Fruit fly (Drosophila melanogaster): ENCODE data around the gene pad.

Gene pad

DNA sequence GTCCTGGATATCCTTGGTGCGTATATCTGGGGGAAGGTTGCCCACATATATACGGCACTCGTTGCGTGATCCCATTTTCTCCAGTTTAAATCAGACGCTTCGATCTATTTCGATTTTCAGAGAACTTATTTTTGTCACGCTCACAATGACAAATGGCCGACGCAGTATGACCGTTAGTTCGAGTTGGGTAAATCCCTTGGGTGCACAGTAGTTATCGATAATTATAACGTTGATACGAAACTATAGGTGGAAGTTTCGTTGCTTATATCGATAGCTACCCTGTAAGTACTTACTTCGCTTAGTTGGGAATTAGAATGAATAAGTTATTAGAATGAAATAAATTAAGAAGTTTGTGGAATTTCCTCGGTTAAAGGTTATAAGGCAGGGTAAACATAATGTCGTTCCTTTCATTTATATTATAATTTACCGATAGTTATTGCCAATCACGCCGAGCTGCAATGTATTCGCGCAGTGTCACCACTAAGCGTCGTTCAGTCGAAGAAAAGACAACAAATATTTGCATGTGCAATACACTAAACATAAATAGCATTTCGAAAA is at the start of gene pad, which contains the start of gene SF2:
pad (plus strand) TSS at position 502 of the 558 bp plus-strand sequence.
SF2 (minus strand) TSS at position 172 of the 558 bp plus-strand sequence.
- no peak for TF ChIP-seq bigmax (GFP tag; optimal IDR thresholded peaks at IDR 0.05)
- TF ChIP-seq sens-2 (GFP tag; IDR thresholded peaks at IDR 0.05): peak; percentile 46; the same call in 1 of the 2 replicates
- no peak for TF ChIP-seq pan (optimal IDR thresholded peaks at IDR 0.05)
- peak in 1 of 2 experiments; percentile 69 for TF ChIP-seq pan (GFP tag; optimal IDR thresholded peaks at IDR 0.05 in 1 of 2, IDR thresholded peaks at IDR 0.05 in 1 of 2)
- peak; percentile 89 for TF ChIP-seq CG9797 (GFP tag; optimal IDR thresholded peaks at IDR 0.05)
- peak; percentile 65 for TF ChIP-seq fd3F (GFP tag; optimal IDR thresholded peaks at IDR 0.05)
- no peak for TF ChIP-seq TFAM (GFP tag; optimal IDR thresholded peaks at IDR 0.05)
- no peak for TF ChIP-seq gt (GFP tag; IDR thresholded peaks at IDR 0.05)
- peak; percentile 53 for TF ChIP-seq CG32772 (GFP tag; IDR thresholded peaks at IDR 0.05)
- TF ChIP-seq CG2199 (GFP tag; IDR thresholded peaks at IDR 0.05): no peak
- TF ChIP-seq pzg (GFP tag; optimal IDR thresholded peaks at IDR 0.05): peak; percentile 82
- TF ChIP-seq Mrtf (GFP tag; IDR thresholded peaks at IDR 0.05): no peak; the same call in 2 of the 3 replicates
- TF ChIP-seq CG10321 (GFP tag; IDR thresholded peaks at IDR 0.05): no peak
- no peak for TF ChIP-seq CG3726 (GFP tag; IDR thresholded peaks at IDR 0.05)
- peak; percentile 79 for TF ChIP-seq bbx (GFP tag; IDR thresholded peaks at IDR 0.05; ENCODE audit: partially characterized antibody)
- peak; percentile 42 for TF ChIP-seq Rx (GFP tag; IDR thresholded peaks at IDR 0.05)
- TF ChIP-seq cato (GFP tag; optimal IDR thresholded peaks at IDR 0.05; ENCODE audit: borderline replicate concordance): peak; percentile 46
- TF ChIP-seq sima (GFP tag; optimal IDR thresholded peaks at IDR 0.05): peak; percentile 42
- TF ChIP-seq CG8388 (GFP tag; optimal IDR thresholded peaks at IDR 0.05): peak; percentile 45
- peak; percentile 74 for TF ChIP-seq Hr3 (GFP tag; optimal IDR thresholded peaks at IDR 0.05)
- TF ChIP-seq CG7745 (tag; optimal IDR thresholded peaks at IDR 0.05): no peak
- TF ChIP-seq chinmo (GFP tag; IDR thresholded peaks at IDR 0.05; ENCODE audit: partially characterized antibody): peak; percentile 94
- peak; percentile 79 for TF ChIP-seq lab (GFP tag; optimal IDR thresholded peaks at IDR 0.05)
- 0 out of 2 replicates have a peak, but pooled peaks have one; percentile 50 for TF ChIP-seq sim (GFP tag; IDR thresholded peaks at IDR 0.05)
- peak; percentile 73 for TF ChIP-seq ssp (GFP tag; IDR thresholded peaks at IDR 0.05)
- TF ChIP-seq MTF-1 (GFP tag; optimal IDR thresholded peaks at IDR 0.05; ENCODE audit: borderline replicate concordance): no peak
- TF ChIP-seq lola (GFP tag; optimal IDR thresholded peaks at IDR 0.05): peak in 1 of 3 experiments; percentile 80
- peak; percentile 82 for TF ChIP-seq Rfx (GFP tag; IDR thresholded peaks at IDR 0.05)
- TF ChIP-seq Dll (GFP tag; IDR thresholded peaks at IDR 0.05; ENCODE audit: partially characterized antibody): peak; percentile 98
- TF ChIP-seq CG8478 (optimal IDR thresholded peaks at IDR 0.05): no peak
- TF ChIP-seq seq (GFP tag; IDR thresholded peaks at IDR 0.05): no peak
- no peak for TF ChIP-seq org-1 (GFP tag; optimal IDR thresholded peaks at IDR 0.05)
- TF ChIP-seq CG7786 (GFP tag; optimal IDR thresholded peaks at IDR 0.05): peak; percentile 68
- TF ChIP-seq zen2 (GFP tag; IDR thresholded peaks at IDR 0.05; ENCODE audit: partially characterized antibody): peak; percentile 81; the same call in 2 of the 3 replicates
- no peak for TF ChIP-seq CG10274 (GFP tag; optimal IDR thresholded peaks at IDR 0.05)
- peak; percentile 74 for TF ChIP-seq MBD-R2 (GFP tag; IDR thresholded peaks at IDR 0.05)
- TF ChIP-seq CG9727 (GFP tag; optimal IDR thresholded peaks at IDR 0.05): peak; percentile 71
- TF ChIP-seq phol (tag; optimal IDR thresholded peaks at IDR 0.05): peak; percentile 98
- peak; percentile 70 for TF ChIP-seq CG14441 (GFP tag; IDR thresholded peaks at IDR 0.05)
- TF ChIP-seq Ravus (GFP tag; IDR thresholded peaks at IDR 0.05): peak; percentile 29
- no peak; the same call in 1 of the 2 replicates for TF ChIP-seq Poxn (GFP tag; IDR thresholded peaks at IDR 0.05)
- TF ChIP-seq Sry-δ (GFP tag; optimal IDR thresholded peaks at IDR 0.05): peak; percentile 98
- TF ChIP-seq gcm (GFP tag; optimal IDR thresholded peaks at IDR 0.05): peak; percentile 54
- TF ChIP-seq Doc2 (GFP tag; IDR thresholded peaks at IDR 0.05): no peak
- peak; percentile 62 for TF ChIP-seq HLH3B (GFP tag; IDR thresholded peaks at IDR 0.05)
- peak; percentile 57 for TF ChIP-seq CG1233 (GFP tag; optimal IDR thresholded peaks at IDR 0.05)
- peak; percentile 81 for TF ChIP-seq gro (GFP tag; optimal IDR thresholded peaks at IDR 0.05)
- peak; percentile 68; the same call in 1 of the 2 replicates for TF ChIP-seq ato (GFP tag; IDR thresholded peaks at IDR 0.05; ENCODE audit: partially characterized antibody)
- no peak for TF ChIP-seq repo (GFP tag; optimal IDR thresholded peaks at IDR 0.05)
- TF ChIP-seq CG43689 (GFP tag; IDR thresholded peaks at IDR 0.05): no peak
